Fruit fly (Drosophila melanogaster) whole organism, embryonic: Measurements from ENCODE around the gene Ugt35D1.

ENCODE experiments used
- ATbp ChIP-seq: fragments of 200-800 bp; sonication (Bioruptor generic); optimal IDR thresholded peaks from 2 replicates; lab custom pipeline; 2017; ENCODE audit warnings: missing biosample characterization, mild to moderate bottlenecking, missing genetic modification characterization, missing genetic modification reagents
- Adf1 ChIP-seq: fragments of 200-800 bp; sonication (Bioruptor generic); IDR thresholded peaks from 2 replicates; pipeline ENCODE4 v1.3.6; 2022; ENCODE audit warnings: missing biosample characterization, missing genetic modification characterization
- B-H1 ChIP-seq: fragments of 200-800 bp; sonication (Bioruptor generic); IDR thresholded peaks from 3 replicates; pipeline ENCODE4 v1.3.6; 2022; ENCODE audit warnings: missing biosample characterization, missing genetic modification characterization
- B-H2 ChIP-seq: fragments of 200-800 bp; sonication (Bioruptor generic); optimal IDR thresholded peaks from 2 replicates; lab custom pipeline; 2018; ENCODE audit warnings: missing biosample characterization, mild to moderate bottlenecking, missing genetic modification characterization
- CG1024 ChIP-seq: fragments of 200-800 bp; sonication (Bioruptor generic); IDR thresholded peaks from 2 replicates; pipeline ENCODE4 v1.3.6; 2022; ENCODE audit warnings: missing biosample characterization, missing genetic modification characterization
- CG11456 ChIP-seq: fragments of 200-800 bp; sonication (Bioruptor generic); IDR thresholded peaks from 3 replicates; pipeline ENCODE4 v1.3.6; 2022; ENCODE audit warnings: missing biosample characterization, missing genetic modification characterization
- CG12299 ChIP-seq: fragments of 200-800 bp; sonication (Bioruptor generic); optimal IDR thresholded peaks from 2 replicates; lab custom pipeline; 2018; ENCODE audit warnings: missing biosample characterization, mild to moderate bottlenecking, missing genetic modification characterization
- CG13775 ChIP-seq: fragments of 200-800 bp; sonication (Bioruptor generic); optimal IDR thresholded peaks from 3 replicates; lab custom pipeline; 2017; ENCODE audit warnings: missing biosample characterization, mild to moderate bottlenecking, missing genetic modification characterization
- CG13894 ChIP-seq: fragments of 200-800 bp; sonication (Bioruptor generic); optimal IDR thresholded peaks from 3 replicates; lab custom pipeline; 2018; ENCODE audit warnings: missing biosample characterization, mild to moderate bottlenecking, missing genetic modification characterization, moderate library complexity
- CG15269 ChIP-seq: fragments of 200-800 bp; sonication (Bioruptor generic); optimal IDR thresholded peaks from 2 replicates; lab custom pipeline; 2018; ENCODE audit warnings: missing biosample characterization, mild to moderate bottlenecking, missing genetic modification characterization, moderate library complexity
- CG15514 ChIP-seq: fragments of 200-800 bp; sonication (Bioruptor generic); optimal IDR thresholded peaks from 3 replicates; lab custom pipeline; 2017; ENCODE audit warnings: missing biosample characterization, missing genetic modification characterization, mild to moderate bottlenecking, moderate library complexity, missing genetic modification reagents
- CG34376 ChIP-seq: fragments of 200-800 bp; sonication (Bioruptor generic); optimal IDR thresholded peaks from 2 replicates; lab custom pipeline; 2018; ENCODE audit warnings: missing biosample characterization, mild to moderate bottlenecking, missing genetic modification characterization
- CG4707 ChIP-seq: fragments of 200-800 bp; sonication (Bioruptor generic); optimal IDR thresholded peaks from 2 replicates; lab custom pipeline; 2018; ENCODE audit warnings: missing biosample characterization, mild to moderate bottlenecking, missing genetic modification characterization, moderate library complexity
- CG5180 ChIP-seq: fragments of 200-800 bp; sonication (Bioruptor generic); optimal IDR thresholded peaks from 3 replicates; lab custom pipeline; 2017; ENCODE audit warnings: missing biosample characterization, missing genetic modification characterization, mild to moderate bottlenecking, moderate library complexity, missing genetic modification reagents
- CG6765 ChIP-seq: fragments of 200-800 bp; sonication (Bioruptor generic); optimal IDR thresholded peaks from 3 replicates; lab custom pipeline; 2017; ENCODE audit warnings: missing biosample characterization, mild to moderate bottlenecking, missing genetic modification characterization
- CG6791 ChIP-seq: fragments of 200-800 bp; sonication (Bioruptor generic); IDR thresholded peaks from 3 replicates; pipeline ENCODE4 v1.3.6; 2022; ENCODE audit warnings: missing biosample characterization, missing genetic modification characterization; ENCODE audit not compliant: partially characterized antibody
- CG7839 ChIP-seq: fragments of 200-800 bp; sonication (Bioruptor generic); optimal IDR thresholded peaks from 3 replicates; lab custom pipeline; 2018; ENCODE audit warnings: missing biosample characterization, mild to moderate bottlenecking, missing genetic modification characterization, moderate library complexity
- CG8388 ChIP-seq: fragments of 200-800 bp; sonication (Bioruptor generic); optimal IDR thresholded peaks from 2 replicates; lab custom pipeline; 2019; ENCODE audit warnings: missing biosample characterization, mild to moderate bottlenecking, missing genetic modification characterization, moderate library complexity
- CG9817 ChIP-seq: fragments of 200-800 bp; sonication (Bioruptor generic); optimal IDR thresholded peaks from 2 replicates; lab custom pipeline; 2018; ENCODE audit warnings: missing biosample characterization, mild to moderate bottlenecking, missing genetic modification characterization, moderate library complexity
- Dfd ChIP-seq, 2 experiments: fragments of >200 bp; optimal IDR thresholded peaks; 2 replicates each; lab custom pipeline; 2017; ENCODE audit warnings: missing biosample characterization in 2 of 2, missing genetic modification characterization in 2 of 2
- Doc3 ChIP-seq: fragments of 200-800 bp; sonication (Bioruptor generic); IDR thresholded peaks from 3 replicates; pipeline ENCODE4 v1.3.6; 2022; ENCODE audit warnings: missing biosample characterization, missing genetic modification characterization; ENCODE audit not compliant: partially characterized antibody
- Ets65A ChIP-seq: fragments of 200-800 bp; sonication (Bioruptor generic); peaks from one replicate; lab custom pipeline; 2016; ENCODE audit warnings: missing biosample characterization, missing genetic modification characterization
- Fer3 ChIP-seq: fragments of 200-800 bp; sonication (Bioruptor generic); optimal IDR thresholded peaks from 2 replicates; lab custom pipeline; 2018; ENCODE audit warnings: missing biosample characterization, mild to moderate bottlenecking, missing genetic modification characterization, moderate library complexity
- Hr3 ChIP-seq: fragments of 200-800 bp; sonication (Bioruptor generic); optimal IDR thresholded peaks from 3 replicates; lab custom pipeline; 2016; ENCODE audit warnings: missing biosample characterization, missing genetic modification characterization
- MESR4 ChIP-seq: fragments of 200-800 bp; sonication (Bioruptor generic); optimal IDR thresholded peaks from 2 replicates; lab custom pipeline; 2018; ENCODE audit warnings: missing biosample characterization, mild to moderate bottlenecking, missing genetic modification characterization, moderate library complexity
- Med ChIP-seq: fragments of 200-800 bp; sonication (Bioruptor generic); peaks from one replicate; lab custom pipeline; 2016; ENCODE audit warnings: missing biosample characterization, missing genetic modification characterization, mild to moderate bottlenecking, inconsistent platforms, moderate library complexity
- NFAT ChIP-seq: fragments of 200-800 bp; sonication (Bioruptor generic); IDR thresholded peaks from 2 replicates; pipeline ENCODE4 v1.3.6; 2022; ENCODE audit warnings: missing biosample characterization, missing genetic modification characterization
- Oaz ChIP-seq: fragments of 200-800 bp; sonication (Bioruptor generic); IDR thresholded peaks from 2 replicates; pipeline ENCODE4 v1.3.6; 2022; ENCODE audit warnings: missing biosample characterization, missing genetic modification characterization
- abd-A ChIP-seq: fragments of 200-800 bp; sonication (Bioruptor generic); optimal IDR thresholded peaks from 3 replicates; lab custom pipeline; 2019; ENCODE audit warnings: missing biosample characterization, mild to moderate bottlenecking, missing genetic modification characterization, moderate library complexity
- cad ChIP-seq: fragments of >200 bp; optimal IDR thresholded peaks from 2 replicates; lab custom pipeline; 2017; ENCODE audit warnings: missing biosample characterization, missing genetic modification characterization
- crol ChIP-seq: fragments of 200-800 bp; sonication (Bioruptor generic); IDR thresholded peaks from 2 replicates; pipeline ENCODE4 v1.3.6; 2022; ENCODE audit warnings: missing biosample characterization, missing genetic modification characterization
- cwo ChIP-seq: fragments of 200-800 bp; sonication (Bioruptor generic); optimal IDR thresholded peaks from 3 replicates; lab custom pipeline; 2017; ENCODE audit warnings: missing biosample characterization, missing genetic modification characterization, mild to moderate bottlenecking, moderate library complexity, missing genetic modification reagents
- danr ChIP-seq: fragments of 200-800 bp; sonication (Bioruptor generic); IDR thresholded peaks from 2 replicates; pipeline ENCODE4 v1.3.6; 2022; ENCODE audit warnings: missing biosample characterization, missing genetic modification characterization
- eve ChIP-seq, 2 experiments: fragments of >200 bp; optimal IDR thresholded peaks; 2 replicates each; lab custom pipeline; 2017; ENCODE audit warnings: missing biosample characterization in 2 of 2, missing genetic modification characterization in 2 of 2
- ftz-f1 ChIP-seq: fragments of 200-800 bp; sonication (Bioruptor generic); optimal IDR thresholded peaks from 2 replicates; lab custom pipeline; 2016; ENCODE audit warnings: missing biosample characterization, missing genetic modification characterization
- gce ChIP-seq: fragments of 200-800 bp; sonication (Bioruptor generic); IDR thresholded peaks from 3 replicates; pipeline ENCODE4 v1.3.6; 2022; ENCODE audit warnings: missing biosample characterization, missing genetic modification characterization
- gcm2 ChIP-seq: fragments of 200-800 bp; sonication (Bioruptor generic); optimal IDR thresholded peaks from 2 replicates; lab custom pipeline; 2016; ENCODE audit warnings: missing biosample characterization, missing genetic modification characterization
- grau ChIP-seq: fragments of 200-800 bp; optimal IDR thresholded peaks from 3 replicates; lab custom pipeline; 2019; ENCODE audit warnings: missing biosample characterization, mild to moderate bottlenecking, missing genetic modification characterization, moderate library complexity
- grn ChIP-seq: fragments of 200-800 bp; sonication (Bioruptor generic); optimal IDR thresholded peaks from 3 replicates; lab custom pipeline; 2017; ENCODE audit warnings: missing biosample characterization, missing genetic modification characterization
- insv ChIP-seq, 2 experiments: fragments of 200-800 bp; sonication (Bioruptor generic); optimal IDR thresholded peaks; 3 replicates each; lab custom pipeline; 2016 to 2018; ENCODE audit warnings: missing biosample characterization in 2 of 2, missing genetic modification characterization in 2 of 2
- kay ChIP-seq: fragments of 200-800 bp; sonication (Bioruptor generic); optimal IDR thresholded peaks from 2 replicates; lab custom pipeline; 2016; ENCODE audit warnings: missing biosample characterization, missing genetic modification characterization
- mirr ChIP-seq: fragments of 200-800 bp; sonication (Bioruptor generic); optimal IDR thresholded peaks from 3 replicates; lab custom pipeline; 2018; ENCODE audit warnings: missing biosample characterization, mild to moderate bottlenecking, missing genetic modification characterization
- onecut ChIP-seq: fragments of 200-800 bp; sonication (Bioruptor generic); IDR thresholded peaks from 2 replicates; pipeline ENCODE4 v1.3.6; 2022; ENCODE audit warnings: missing biosample characterization, missing genetic modification characterization
- phol ChIP-seq: fragments of 200-800 bp; sonication (Bioruptor generic); optimal IDR thresholded peaks from 3 replicates; lab custom pipeline; 2018; ENCODE audit warnings: missing biosample characterization, mild to moderate bottlenecking, missing genetic modification characterization, moderate library complexity
- rib ChIP-seq: fragments of 200-800 bp; sonication (Bioruptor generic); IDR thresholded peaks from 2 replicates; pipeline ENCODE4 v1.3.6; 2022; ENCODE audit warnings: missing biosample characterization, missing genetic modification characterization
- sens ChIP-seq: fragments of 200-800 bp; sonication (Bioruptor generic); peaks from one replicate; lab custom pipeline; 2016; ENCODE audit warnings: missing biosample characterization, missing genetic modification characterization
- slbo ChIP-seq: fragments of 200-800 bp; sonication (Bioruptor generic); IDR thresholded peaks from 2 replicates; pipeline ENCODE4 v1.3.6; 2022; ENCODE audit warnings: missing biosample characterization, missing genetic modification characterization
- slp2 ChIP-seq: fragments of 200-800 bp; sonication (Bioruptor generic); optimal IDR thresholded peaks from 2 replicates; lab custom pipeline; 2016; ENCODE audit warnings: missing biosample characterization, missing genetic modification characterization
- sqz ChIP-seq: fragments of 200-800 bp; sonication (Bioruptor generic); optimal IDR thresholded peaks from 3 replicates; lab custom pipeline; 2018; ENCODE audit warnings: missing biosample characterization, mild to moderate bottlenecking, missing genetic modification characterization
- stc ChIP-seq: fragments of 200-800 bp; sonication (Bioruptor generic); IDR thresholded peaks from 2 replicates; pipeline ENCODE4 v1.3.6; 2022; ENCODE audit warnings: missing biosample characterization, missing genetic modification characterization
- tna ChIP-seq: fragments of 200-800 bp; sonication (Bioruptor generic); IDR thresholded peaks from 2 replicates; pipeline ENCODE4 v1.3.6; 2022; ENCODE audit warnings: missing biosample characterization, missing genetic modification characterization; ENCODE audit not compliant: partially characterized antibody

Gene Ugt35D1

dm6 chr3R:31420675-31421074 is 25.6 kb upstream of the Ugt35D1 start (continued):
- TF ChIP-seq abd-A (peak; percentile 82), CG13775 (GFP tag; lab: Kevin White, UChicago) (no peak), eve (GFP tag; optimal IDR thresholded peaks at IDR 0.05; lab: Kevin White, UChicago) (no peak), kay (GFP tag; lab: Kevin White, UChicago) (no peak), CG8388 (GFP tag; lab: Kevin White, UChicago) (no peak), CG9817 (peak; percentile 7), slp2 (GFP tag; lab: Kevin White, UChicago) (no peak), danr (GFP tag; lab: Robert Waterston, UW) (no peak), cwo (GFP tag; lab: Kevin White, UChicago) (no peak), gcm2 (no peak), Adf1 (peak; percentile 81), CG5180 (no peak), Ets65A (GFP tag; lab: Kevin White, UChicago) (peak; percentile 74), CG15514 (peak; percentile 7), CG15269 (peak; percentile 24), MESR4 (GFP tag; lab: Kevin White, UChicago) (no peak), CG11456 (0 out of 3 replicates have a peak, but pooled peaks have one; percentile 27), ATbp (GFP tag; lab: Kevin White, UChicago) (no peak), Hr3 (GFP tag; lab: Kevin White, UChicago) (no peak), tna (GFP tag; lab: Robert Waterston, UW) (no peak), mirr (GFP tag; lab: Kevin White, UChicago) (peak; percentile 50), CG6765 (GFP tag; lab: Kevin White, UChicago) (no peak), rib (GFP tag; lab: Robert Waterston, UW) (0 out of 2 replicates have a peak, but pooled peaks have one; percentile 52), CG13894 (tag; lab: Kevin White, UChicago) (peak; percentile 46), sens (GFP tag; lab: Kevin White, UChicago) (no peak), insv (GFP tag; optimal IDR thresholded peaks at IDR 0.05; lab: Kevin White, UChicago) (no peak), Med (peak; percentile 75), gce (no peak), CG7839 (tag; lab: Kevin White, UChicago) (peak; percentile 6), grau (tag; lab: Kevin White, UChicago) (no peak), CG1024 (GFP tag; lab: Robert Waterston, UW) (no peak), crol (GFP tag; lab: Robert Waterston, UW) (peak; percentile 55), B-H1 (no peak), NFAT (GFP tag; lab: Robert Waterston, UW) (peak; percentile 43), Oaz (GFP tag; lab: Robert Waterston, UW) (no peak), Doc3 (GFP tag; lab: Robert Waterston, UW) (no peak), Dfd (GFP tag; optimal IDR thresholded peaks at IDR 0.05; lab: Kevin White, UChicago) (no peak), cad (GFP tag; lab: Kevin White, UChicago) (no peak), CG4707 (no peak), Fer3 (peak; percentile 18), ftz-f1 (GFP tag; lab: Kevin White, UChicago) (peak; percentile 87), onecut (GFP tag; lab: Robert Waterston, UW) (no peak), slbo (GFP tag; lab: Robert Waterston, UW) (0 out of 2 replicates have a peak, but pooled peaks have one; percentile 28), CG6791 (GFP tag; lab: Robert Waterston, UW) (no peak), CG34376 (peak; percentile 70), B-H2 (GFP tag; lab: Kevin White, UChicago) (peak; percentile 58), grn (GFP tag; lab: Kevin White, UChicago) (peak; percentile 56), phol (no peak), stc (GFP tag; lab: Robert Waterston, UW) (no peak), sqz (no peak), CG12299 (tag; lab: Kevin White, UChicago) (no peak)
